Worm (Caenorhabditis elegans): ENCODE measurements around the gene Y50E8A.22.

ce11 chrV:14711077-14711476 lies 37.8 kb downstream of the Y50E8A.22 start, which contains the start of gene ssp-33:
- TF ChIP-seq lin-39 (tag; optimal IDR thresholded peaks at IDR 0.05) (no peak), fos-1 (tag; optimal IDR thresholded peaks at IDR 0.05) (no peak), egl-27 (tag; optimal IDR thresholded peaks at IDR 0.05) (no peak), unc-62 (GFP tag; optimal IDR thresholded peaks at IDR 0.05) (no peak), skn-1 (tag; optimal IDR thresholded peaks at IDR 0.05) (no peak), snpc-4 (tag; optimal IDR thresholded peaks at IDR 0.05) (no peak)
